Fruit fly (Drosophila melanogaster): ENCODE results near the gene CG5199.
A peak's percentile ranks its signal among the peaks of the same experiment; 100 is the strongest.

The CG5199 gene

dm6 chr3L:20441632-20442469 lies 10.8 kb downstream of the CG5199 start, which contains the start of gene CG5910 (continued):
- TF ChIP-seq seq (GFP tag; IDR thresholded peaks at IDR 0.05) (peak; percentile 79), CG7786 (GFP tag; optimal IDR thresholded peaks at IDR 0.05) (peak; percentile 22), CG10274 (GFP tag; optimal IDR thresholded peaks at IDR 0.05) (peak; percentile 58), CG12769 (tag; optimal IDR thresholded peaks at IDR 0.05) (peak; percentile 56), CG33557 (GFP tag; optimal IDR thresholded peaks at IDR 0.05) (peak; percentile 90), C15 (GFP tag; IDR thresholded peaks at IDR 0.05) (0 out of 3 replicates have a peak, but pooled peaks have one; percentile 55), repo (GFP tag; optimal IDR thresholded peaks at IDR 0.05) (no peak), mld (GFP tag; IDR thresholded peaks at IDR 0.05; ENCODE audit: partially characterized antibody) (no peak), Dp (GFP tag; optimal IDR thresholded peaks at IDR 0.05) (no peak), CG10543 (GFP tag; optimal IDR thresholded peaks at IDR 0.05) (peak; percentile 86), CG5953 (GFP tag; IDR thresholded peaks at IDR 0.05) (0 out of 2 replicates have a peak, but pooled peaks have one; percentile 10), CG9609 (GFP tag; optimal IDR thresholded peaks at IDR 0.05) (no peak), CG12659 (GFP tag; optimal IDR thresholded peaks at IDR 0.05) (peak; percentile 94), gt (GFP tag; IDR thresholded peaks at IDR 0.05) (peak; percentile 41; the same call in 1 of the 2 replicates), nmo (GFP tag; optimal IDR thresholded peaks at IDR 0.05) (peak; percentile 95), CG7963 (GFP tag; IDR thresholded peaks at IDR 0.05; ENCODE audit: partially characterized antibody) (no peak), phol (tag; optimal IDR thresholded peaks at IDR 0.05) (peak; percentile 93), Sox102F (GFP tag; optimal IDR thresholded peaks at IDR 0.05) (peak; percentile 88), CG13287 (GFP tag; IDR thresholded peaks at IDR 0.05; ENCODE audit: partially characterized antibody) (no peak), CG4707 (GFP tag; optimal IDR thresholded peaks at IDR 0.05) (peak; percentile 34), CG18011 (GFP tag; optimal IDR thresholded peaks at IDR 0.05) (peak; percentile 36), al (GFP tag; IDR thresholded peaks at IDR 0.05) (peak; percentile 74), salm (tag; optimal IDR thresholded peaks at IDR 0.05) (peak; percentile 79), ftz-f1 (GFP tag; optimal IDR thresholded peaks at IDR 0.05) (no peak), CG30431 (GFP tag; optimal IDR thresholded peaks at IDR 0.05) (peak; percentile 69), Six4 (GFP tag; optimal IDR thresholded peaks at IDR 0.05) (peak; percentile 84), Lpt (GFP tag; optimal IDR thresholded peaks at IDR 0.05) (no peak), trem (tag; optimal IDR thresholded peaks at IDR 0.05) (peak; percentile 89), Dbx (GFP tag; IDR thresholded peaks at IDR 0.05) (peak; percentile 88), org-1 (GFP tag; optimal IDR thresholded peaks at IDR 0.05) (peak; percentile 86), CG18476 (GFP tag; optimal IDR thresholded peaks at IDR 0.05) (peak; percentile 66), cg (GFP tag; optimal IDR thresholded peaks at IDR 0.05) (no peak), MESR4 (GFP tag; optimal IDR thresholded peaks at IDR 0.05) (no peak), CG8089 (GFP tag; optimal IDR thresholded peaks at IDR 0.05) (peak; percentile 2), Bdp1 (GFP tag; optimal IDR thresholded peaks at IDR 0.05) (peak; percentile 31), ken (GFP tag; IDR thresholded peaks at IDR 0.05) (0 out of 3 replicates have a peak, but pooled peaks have one; percentile 32), kah (GFP tag; optimal IDR thresholded peaks at IDR 0.05) (peak; percentile 69), CG6689 (GFP tag; IDR thresholded peaks at IDR 0.05) (peak; percentile 88), CG1024 (GFP tag; IDR thresholded peaks at IDR 0.05) (peak; percentile 66), CG10321 (GFP tag; IDR thresholded peaks at IDR 0.05) (no peak), zen2 (GFP tag; IDR thresholded peaks at IDR 0.05; ENCODE audit: partially characterized antibody) (no peak), ssp (GFP tag; IDR thresholded peaks at IDR 0.05) (peak; percentile 72), nom (GFP tag; optimal IDR thresholded peaks at IDR 0.05) (peak; percentile 40), oc (tag; optimal IDR thresholded peaks at IDR 0.05) (peak; percentile 83), CG13424 (tag; optimal IDR thresholded peaks at IDR 0.05) (peak; percentile 94), CG6791 (GFP tag; IDR thresholded peaks at IDR 0.05; ENCODE audit: partially characterized antibody) (no peak), CG4282 (GFP tag; optimal IDR thresholded peaks at IDR 0.05) (no peak), lbe (GFP tag; optimal IDR thresholded peaks at IDR 0.05) (peak; percentile 11)
